Fruit fly (Drosophila melanogaster) whole organism, larva: ENCODE results near the gene Mtp.

ENCODE experiments used
- noc ChIP-seq: fragments of 200-800 bp; sonication (Bioruptor generic); optimal IDR thresholded peaks from 3 replicates; lab custom pipeline; 2019; ENCODE audit warnings: missing biosample characterization, mild to moderate bottlenecking, missing genetic modification characterization, moderate library complexity

The Mtp gene

dm6 chr2L:20883097-20883496 lies 39.6 kb downstream of the Mtp start:
- no peak for TF ChIP-seq noc

dm6 chr2L:20881353-20882079 lies 41.2 kb downstream of the Mtp start:
- peak; percentile 82 for TF ChIP-seq noc

- TF ChIP-seq noc: no peak
Observed at dm6 chr2L:20880476-20880875, 42.2 kb downstream of the Mtp start.

DNA sequence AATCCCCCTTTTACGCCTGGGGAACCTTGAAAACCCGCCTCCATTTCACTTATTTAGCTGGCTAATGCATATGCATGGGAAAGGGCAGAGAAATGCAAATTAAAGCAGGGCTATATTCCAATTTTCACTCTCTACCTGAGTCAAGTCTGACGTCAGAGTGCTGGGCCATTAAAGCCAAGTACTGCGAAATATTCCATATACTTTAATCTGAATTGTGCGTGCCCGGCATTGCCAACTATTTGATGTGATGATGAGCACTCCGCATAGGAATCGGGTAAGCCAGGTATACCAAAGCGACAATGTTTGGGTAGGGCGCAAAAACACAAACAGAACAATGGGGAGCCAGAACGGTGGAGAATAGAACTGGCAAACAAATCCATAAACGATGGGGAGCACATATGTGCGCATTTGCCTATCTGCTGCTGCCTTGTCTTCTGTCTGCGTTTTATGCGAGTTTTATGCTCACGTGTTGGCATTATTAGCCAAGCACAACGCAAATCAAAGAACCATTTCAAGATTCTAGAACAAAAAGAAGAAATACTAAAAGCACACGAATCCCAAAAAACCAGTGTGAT lies 43.0 kb downstream of the Mtp start:
- peak; percentile 33 for TF ChIP-seq noc

- no peak for TF ChIP-seq noc
Observed at dm6 chr2L:20878463-20878862, 44.2 kb downstream of the Mtp start.

- no peak for TF ChIP-seq noc
Observed at dm6 chr2L:20878052-20878451, 44.6 kb downstream of the Mtp start.

- TF ChIP-seq noc: no peak
Observed at dm6 chr2L:20874514-20874913, 48.2 kb downstream of the Mtp start.

DNA sequence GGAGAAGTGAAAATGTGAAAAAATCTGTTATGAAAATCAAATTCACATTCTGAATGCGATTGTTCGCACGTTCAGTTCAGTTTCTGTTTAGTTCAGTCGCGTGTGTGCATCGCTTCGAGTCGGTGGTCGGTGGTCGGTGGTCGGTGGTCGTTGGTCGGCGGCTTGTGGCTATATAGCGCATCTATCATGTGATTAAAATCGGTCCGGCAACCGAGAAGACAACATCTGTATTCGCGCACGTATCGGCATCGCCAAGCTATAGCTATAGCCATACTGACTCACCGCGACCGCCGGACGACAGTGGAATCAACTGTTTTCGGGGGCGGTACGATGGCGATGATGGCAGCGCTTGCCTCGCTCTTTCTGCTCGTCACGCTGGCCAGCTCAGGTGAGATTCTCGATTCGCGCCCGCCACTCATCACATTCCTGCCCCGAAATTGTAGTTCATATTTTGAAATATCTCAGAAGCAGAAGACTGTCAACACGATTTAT lies 52.8 kb downstream of the Mtp start, which contains the start of gene CG14401:
TSS of gene CG14401 (plus strand) at position 51 of the 492 bp plus-strand sequence.
- TF ChIP-seq noc: no peak
